Fruit fly (Drosophila melanogaster): ENCODE data around the gene CG31097.

The CG31097 gene

dm6 chr3R:25258628-25259240 is 38.8 kb downstream of the CG31097 start, which contains the start of gene CG11857 (continued):
- TF ChIP-seq wdn (GFP tag; IDR thresholded peaks at IDR 0.05) (peak; percentile 97), Mrtf (GFP tag; IDR thresholded peaks at IDR 0.05) (peak; percentile 99), CG15601 (tag; optimal IDR thresholded peaks at IDR 0.05) (peak; percentile 96), pita (GFP tag; optimal IDR thresholded peaks at IDR 0.05) (no peak), CG2712 (tag; optimal IDR thresholded peaks at IDR 0.05) (peak; percentile 98), CG1602 (GFP tag; optimal IDR thresholded peaks at IDR 0.05) (peak; percentile 99), CG16863 (GFP tag; optimal IDR thresholded peaks at IDR 0.05) (peak; percentile 96), Six4 (GFP tag; optimal IDR thresholded peaks at IDR 0.05) (peak; percentile 97), CG8290 (GFP tag; optimal IDR thresholded peaks at IDR 0.05) (peak; percentile 98), CG8290 (tag; optimal IDR thresholded peaks at IDR 0.05) (peak; percentile 90 to 97), Dip3 (GFP tag; optimal IDR thresholded peaks at IDR 0.05) (peak; percentile 97), twi (tag; optimal IDR thresholded peaks at IDR 0.05) (peak; percentile 96), CG11696 (GFP tag; IDR thresholded peaks at IDR 0.05) (peak; percentile 89), vfl (GFP tag; optimal IDR thresholded peaks at IDR 0.05) (peak; percentile 99), CG15269 (tag; optimal IDR thresholded peaks at IDR 0.05) (peak; percentile 97), otp (GFP tag; IDR thresholded peaks at IDR 0.05) (peak; percentile 97), CG7786 (GFP tag; optimal IDR thresholded peaks at IDR 0.05) (peak; percentile 98), CG10366 (GFP tag; IDR thresholded peaks at IDR 0.05) (peak; percentile 99), tin (GFP tag; optimal IDR thresholded peaks at IDR 0.05) (peak; percentile 99), H15 (GFP tag; IDR thresholded peaks at IDR 0.05) (peak; percentile 99), CG4404 (GFP tag; IDR thresholded peaks at IDR 0.05) (peak; percentile 100), Awh (GFP tag; IDR thresholded peaks at IDR 0.05) (peak; percentile 97), Sry-β (GFP tag; optimal IDR thresholded peaks at IDR 0.05) (peak; percentile 78), pnt (GFP tag; optimal IDR thresholded peaks at IDR 0.05) (peak; percentile 97), Trl (optimal IDR thresholded peaks at IDR 0.05) (peak in 1 of 2 experiments; percentile 46), Trl (GFP tag; optimal IDR thresholded peaks at IDR 0.05) (peak; percentile 98), cas (GFP tag; IDR thresholded peaks at IDR 0.05) (peak; percentile 98), Hey (tag; optimal IDR thresholded peaks at IDR 0.05) (peak; percentile 87), gcm (GFP tag; optimal IDR thresholded peaks at IDR 0.05) (peak; percentile 94), her (GFP tag; optimal IDR thresholded peaks at IDR 0.05) (peak; percentile 92), CG4328 (GFP tag; optimal IDR thresholded peaks at IDR 0.05) (peak; percentile 91), CG10209 (GFP tag; optimal IDR thresholded peaks at IDR 0.05) (peak; percentile 97), BEAF-32 (GFP tag; optimal IDR thresholded peaks at IDR 0.05) (peak; percentile 100), CG10654 (GFP tag; optimal IDR thresholded peaks at IDR 0.05) (peak; percentile 97), CG11456 (GFP tag; IDR thresholded peaks at IDR 0.05) (peak; percentile 99), CG3838 (GFP tag; optimal IDR thresholded peaks at IDR 0.05) (peak; percentile 95), Sin3A (optimal IDR thresholded peaks at IDR 0.05) (peak; percentile 47), gem (tag; optimal IDR thresholded peaks at IDR 0.05) (peak; percentile 99), CG7372 (GFP tag; IDR thresholded peaks at IDR 0.05) (peak; percentile 99), tup (GFP tag; optimal IDR thresholded peaks at IDR 0.05) (peak; percentile 94), CG6813 (GFP tag; optimal IDR thresholded peaks at IDR 0.05) (peak; percentile 87), HLH4C (GFP tag; IDR thresholded peaks at IDR 0.05; ENCODE audit: partially characterized antibody) (peak; percentile 99), CG11723 (GFP tag; optimal IDR thresholded peaks at IDR 0.05) (peak; percentile 94), CG4730 (GFP tag; IDR thresholded peaks at IDR 0.05) (peak; percentile 99), wor (GFP tag; IDR thresholded peaks at IDR 0.05) (peak; percentile 99), CG34422 (GFP tag; IDR thresholded peaks at IDR 0.05) (peak; percentile 100), chif (GFP tag; optimal IDR thresholded peaks at IDR 0.05) (peak; percentile 97 to 98), lov (optimal IDR thresholded peaks at IDR 0.05) (no peak), lov (GFP tag; IDR thresholded peaks at IDR 0.05) (peak; percentile 98), slou (GFP tag; optimal IDR thresholded peaks at IDR 0.05) (peak; percentile 98), tgo (GFP tag; IDR thresholded peaks at IDR 0.05) (peak; percentile 99), CG1792 (GFP tag; optimal IDR thresholded peaks at IDR 0.05) (peak; percentile 95)
